Fruit fly (Drosophila melanogaster) whole organism: ENCODE measurements around the gene CG3368.

Experiments
- Dll ChIP-seq: fragments of >200 bp; optimal IDR thresholded peaks from 2 replicates; lab custom pipeline; 2017
- EcR ChIP-seq, 2 experiments: fragments of >200 bp; optimal IDR thresholded peaks; 2 replicates each; lab custom pipeline; 2017; ENCODE audit warnings: missing biosample characterization in 2 of 2, missing genetic modification characterization in 2 of 2, missing genetic modification reagents in 2 of 2
- pan ChIP-seq: fragments of >200 bp; optimal IDR thresholded peaks from 2 replicates; lab custom pipeline; 2017
- psq ChIP-seq: fragments of >200 bp; optimal IDR thresholded peaks from 2 replicates; lab custom pipeline; 2017
- usp ChIP-seq: fragments of >200 bp; optimal IDR thresholded peaks from 2 replicates; lab custom pipeline; 2017; ENCODE audit warnings: missing biosample characterization, missing genetic modification characterization, mixed read lengths

- TF ChIP-seq pan (lab: Kevin White, UChicago) (no peak), EcR (GFP tag; optimal IDR thresholded peaks at IDR 0.05; lab: Kevin White, UChicago) (no peak), usp (GFP tag; lab: Kevin White, UChicago) (no peak), Dll (no peak), psq (lab: Kevin White, UChicago) (no peak)
These were observed 10.5 kb downstream of the CG3368 start for dm6 chr3R:27294113-27294512.
